Fruit fly (Drosophila melanogaster) whole organism, embryonic: ENCODE results near the gene Drs.

ENCODE experiments used
- CG10431 ChIP-seq: fragments of 200-800 bp; sonication (Bioruptor generic); optimal IDR thresholded peaks from 3 replicates; lab custom pipeline; 2018; ENCODE audit warnings: missing biosample characterization, mild to moderate bottlenecking, missing genetic modification characterization
- CG1233 ChIP-seq: fragments of 200-800 bp; sonication (Bioruptor generic); optimal IDR thresholded peaks from 4 replicates; lab custom pipeline; 2018; ENCODE audit warnings: missing biosample characterization, mild to moderate bottlenecking, missing genetic modification characterization
- CG12659 ChIP-seq: fragments of 200-800 bp; sonication (Bioruptor generic); optimal IDR thresholded peaks from 3 replicates; lab custom pipeline; 2017; ENCODE audit warnings: mild to moderate bottlenecking, missing biosample characterization, missing genetic modification reagents, missing genetic modification characterization
- CG12744 ChIP-seq: fragments of 200-800 bp; sonication (Bioruptor generic); optimal IDR thresholded peaks from 2 replicates; lab custom pipeline; 2016; ENCODE audit warnings: missing biosample characterization, missing genetic modification characterization
- CG12769 ChIP-seq: fragments of 200-800 bp; sonication (Bioruptor generic); optimal IDR thresholded peaks from 2 replicates; lab custom pipeline; 2019; ENCODE audit warnings: missing biosample characterization, mild to moderate bottlenecking, missing genetic modification characterization, moderate library complexity
- CG14014 ChIP-seq: fragments of 200-800 bp; sonication (Bioruptor generic); IDR thresholded peaks from 2 replicates; pipeline ENCODE4 v1.3.6; 2022; ENCODE audit warnings: missing biosample characterization, missing genetic modification characterization
- CG14441 ChIP-seq: fragments of 200-800 bp; sonication (Bioruptor generic); IDR thresholded peaks from 2 replicates; pipeline ENCODE4 v1.3.6; 2022; ENCODE audit warnings: missing biosample characterization, missing genetic modification characterization
- CG15011 ChIP-seq: fragments of 200-800 bp; sonication (Bioruptor generic); optimal IDR thresholded peaks from 3 replicates; lab custom pipeline; 2018; ENCODE audit warnings: missing biosample characterization, mild to moderate bottlenecking, missing genetic modification characterization
- CG1603 ChIP-seq: fragments of 200-800 bp; sonication (Bioruptor generic); optimal IDR thresholded peaks from 2 replicates; lab custom pipeline; 2019; ENCODE audit warnings: missing biosample characterization, mild to moderate bottlenecking, missing genetic modification characterization, moderate library complexity
- CG17385 ChIP-seq: fragments of 200-800 bp; sonication (Bioruptor generic); optimal IDR thresholded peaks from 3 replicates; lab custom pipeline; 2018; ENCODE audit warnings: missing biosample characterization, mild to moderate bottlenecking, missing genetic modification characterization
- CG18599 ChIP-seq: fragments of 200-800 bp; sonication (Bioruptor generic); optimal IDR thresholded peaks from 3 replicates; lab custom pipeline; 2017; ENCODE audit warnings: missing biosample characterization, missing genetic modification characterization, mild to moderate bottlenecking, moderate library complexity, missing genetic modification reagents
- CG2120 ChIP-seq: fragments of 200-800 bp; sonication (Bioruptor generic); optimal IDR thresholded peaks from 3 replicates; lab custom pipeline; 2016; ENCODE audit warnings: missing biosample characterization, missing genetic modification characterization
- CG2202 ChIP-seq: fragments of 200-800 bp; sonication (Bioruptor generic); optimal IDR thresholded peaks from 2 replicates; lab custom pipeline; 2018; ENCODE audit warnings: missing biosample characterization, mild to moderate bottlenecking, missing genetic modification characterization
- CG2678 ChIP-seq: fragments of 200-800 bp; sonication (Bioruptor generic); optimal IDR thresholded peaks from 3 replicates; lab custom pipeline; 2019; ENCODE audit warnings: missing biosample characterization, mild to moderate bottlenecking, missing genetic modification characterization, moderate library complexity
- CG31441 ChIP-seq: fragments of 200-800 bp; sonication (Bioruptor generic); IDR thresholded peaks from 2 replicates; pipeline ENCODE4 v1.3.6; 2022; ENCODE audit warnings: missing biosample characterization, missing genetic modification characterization
- CG32767 ChIP-seq: fragments of 200-800 bp; sonication (Bioruptor generic); IDR thresholded peaks from 2 replicates; pipeline ENCODE4 v1.3.6; 2022; ENCODE audit warnings: missing biosample characterization, missing genetic modification characterization
- CG3407 ChIP-seq: fragments of 200-800 bp; sonication (Bioruptor generic); optimal IDR thresholded peaks from 2 replicates; lab custom pipeline; 2018; ENCODE audit warnings: missing biosample characterization, mild to moderate bottlenecking, missing genetic modification characterization
- CG4360 ChIP-seq: fragments of 200-800 bp; sonication (Bioruptor generic); IDR thresholded peaks from 2 replicates; pipeline ENCODE4 v1.3.6; 2022; ENCODE audit warnings: missing biosample characterization, missing genetic modification characterization
- CG6765 ChIP-seq: fragments of 200-800 bp; sonication (Bioruptor generic); optimal IDR thresholded peaks from 3 replicates; lab custom pipeline; 2017; ENCODE audit warnings: missing biosample characterization, mild to moderate bottlenecking, missing genetic modification characterization
- CG6813 ChIP-seq: fragments of 200-800 bp; sonication (Bioruptor generic); optimal IDR thresholded peaks from 2 replicates; lab custom pipeline; 2017; ENCODE audit warnings: missing biosample characterization, missing genetic modification characterization, mild to moderate bottlenecking, moderate library complexity, missing genetic modification reagents
- CG8290 ChIP-seq, 3 experiments: fragments of 200-800 bp; sonication (Bioruptor generic); optimal IDR thresholded peaks; 2 replicates each; lab custom pipeline; 2016 to 2019; ENCODE audit warnings: missing biosample characterization in 3 of 3, missing genetic modification characterization in 3 of 3, mild to moderate bottlenecking in 2 of 3, moderate library complexity in 1 of 3
- CG9727 ChIP-seq: fragments of 200-800 bp; sonication (Bioruptor generic); optimal IDR thresholded peaks from 3 replicates; lab custom pipeline; 2017; ENCODE audit warnings: missing biosample characterization, mild to moderate bottlenecking, missing genetic modification characterization
- Fer1 ChIP-seq: fragments of 200-800 bp; sonication (Bioruptor generic); optimal IDR thresholded peaks from 2 replicates; lab custom pipeline; 2017; ENCODE audit warnings: missing biosample characterization, mild to moderate bottlenecking, missing genetic modification characterization
- H2.0 ChIP-seq: fragments of 200-800 bp; sonication (Bioruptor generic); IDR thresholded peaks from 2 replicates; pipeline ENCODE4 v1.3.6; 2022; ENCODE audit warnings: missing biosample characterization, missing genetic modification characterization
- HLH3B ChIP-seq: fragments of 200-800 bp; sonication (Bioruptor generic); IDR thresholded peaks from 2 replicates; pipeline ENCODE4 v1.3.6; 2022; ENCODE audit warnings: missing biosample characterization, missing genetic modification characterization
- Lpt ChIP-seq: fragments of >200 bp; optimal IDR thresholded peaks from 2 replicates; lab custom pipeline; 2018; ENCODE audit warnings: missing biosample characterization, missing genetic modification characterization
- Max ChIP-seq: fragments of 200-800 bp; sonication (Bioruptor generic); optimal IDR thresholded peaks from 2 replicates; lab custom pipeline; 2016; ENCODE audit warnings: missing biosample characterization, mild to moderate bottlenecking, missing genetic modification characterization
- NK7.1 ChIP-seq: fragments of 200-800 bp; sonication (Bioruptor generic); optimal IDR thresholded peaks from 3 replicates; lab custom pipeline; 2016; ENCODE audit warnings: missing biosample characterization, missing genetic modification characterization
- Optix ChIP-seq: fragments of 200-800 bp; sonication (Bioruptor generic); IDR thresholded peaks from 3 replicates; pipeline ENCODE4 v1.3.6; 2022; ENCODE audit warnings: missing biosample characterization, missing genetic modification characterization
- ap ChIP-seq: fragments of 200-800 bp; sonication (Bioruptor generic); IDR thresholded peaks from 2 replicates; pipeline ENCODE4 v1.3.6; 2022; ENCODE audit warnings: missing biosample characterization, missing genetic modification characterization
- ci ChIP-seq: fragments of 200-800 bp; sonication (Bioruptor generic); IDR thresholded peaks from 3 replicates; pipeline ENCODE4 v1.3.6; 2022; ENCODE audit warnings: missing biosample characterization, missing genetic modification characterization
- dmrt11E ChIP-seq: fragments of 200-800 bp; sonication (Bioruptor generic); optimal IDR thresholded peaks from 3 replicates; lab custom pipeline; 2018; ENCODE audit warnings: missing biosample characterization, mild to moderate bottlenecking, missing genetic modification characterization, moderate library complexity
- fd64A ChIP-seq: fragments of 200-800 bp; sonication (Bioruptor generic); optimal IDR thresholded peaks from 3 replicates; lab custom pipeline; 2018; ENCODE audit warnings: missing biosample characterization, mild to moderate bottlenecking, missing genetic modification characterization
- gsb-n ChIP-seq: fragments of 200-800 bp; sonication (Bioruptor generic); optimal IDR thresholded peaks from 3 replicates; lab custom pipeline; 2018; ENCODE audit warnings: missing biosample characterization, mild to moderate bottlenecking, missing genetic modification characterization
- jing ChIP-seq: fragments of 200-800 bp; sonication (Bioruptor generic); optimal IDR thresholded peaks from 2 replicates; lab custom pipeline; 2018; ENCODE audit warnings: missing biosample characterization, mild to moderate bottlenecking, missing genetic modification characterization
- ken ChIP-seq: fragments of 200-800 bp; sonication (Bioruptor generic); IDR thresholded peaks from 3 replicates; pipeline ENCODE4 v1.3.6; 2022; ENCODE audit warnings: missing biosample characterization, missing genetic modification characterization
- kni ChIP-seq: fragments of 200-800 bp; sonication (Bioruptor generic); optimal IDR thresholded peaks from 3 replicates; lab custom pipeline; 2017; ENCODE audit warnings: mild to moderate bottlenecking, missing biosample characterization, missing genetic modification reagents, missing genetic modification characterization
- onecut ChIP-seq: fragments of 200-800 bp; sonication (Bioruptor generic); IDR thresholded peaks from 2 replicates; pipeline ENCODE4 v1.3.6; 2022; ENCODE audit warnings: missing biosample characterization, missing genetic modification characterization
- org-1 ChIP-seq: fragments of 200-800 bp; sonication (Bioruptor generic); optimal IDR thresholded peaks from 2 replicates; lab custom pipeline; 2017; ENCODE audit warnings: missing biosample characterization, missing genetic modification characterization
- row ChIP-seq: fragments of 200-800 bp; sonication (Bioruptor generic); IDR thresholded peaks from 3 replicates; pipeline ENCODE4 v1.3.6; 2022; ENCODE audit warnings: missing biosample characterization, missing genetic modification characterization
- sc ChIP-seq, 3 experiments: fragments of >200 bp in 2 of 3; fragments of 200-800 bp in 1 of 3; sonication (Bioruptor generic) in 1 of 3; optimal IDR thresholded peaks; 2 replicates in 2 of 3; 3 replicates in 1 of 3; lab custom pipeline; 2017; ENCODE audit warnings: mild to moderate bottlenecking in 1 of 3, missing biosample characterization in 1 of 3, missing genetic modification characterization in 1 of 3, missing genetic modification reagents in 1 of 3
- sens ChIP-seq: fragments of 200-800 bp; sonication (Bioruptor generic); peaks from one replicate; lab custom pipeline; 2016; ENCODE audit warnings: missing biosample characterization, missing genetic modification characterization
- seq ChIP-seq: fragments of 200-800 bp; sonication (Bioruptor generic); IDR thresholded peaks from 2 replicates; pipeline ENCODE4 v1.3.6; 2022; ENCODE audit warnings: missing biosample characterization, missing genetic modification characterization
- shn ChIP-seq: fragments of 200-800 bp; sonication (Bioruptor generic); optimal IDR thresholded peaks from 3 replicates; lab custom pipeline; 2016; ENCODE audit warnings: missing biosample characterization, missing genetic modification characterization
- sisA ChIP-seq: fragments of 200-800 bp; sonication (Bioruptor generic); IDR thresholded peaks from 2 replicates; pipeline ENCODE4 v1.3.6; 2022; ENCODE audit warnings: missing biosample characterization, missing genetic modification characterization
- so ChIP-seq: fragments of 200-800 bp; sonication (Bioruptor generic); IDR thresholded peaks from 3 replicates; pipeline ENCODE4 v1.3.6; 2022; ENCODE audit warnings: missing biosample characterization, missing genetic modification characterization
- unpg ChIP-seq: fragments of 200-800 bp; sonication (Bioruptor generic); optimal IDR thresholded peaks from 3 replicates; lab custom pipeline; 2018; ENCODE audit warnings: missing biosample characterization, mild to moderate bottlenecking, missing genetic modification characterization, moderate library complexity
- vvl ChIP-seq: fragments of 200-800 bp; sonication (Bioruptor generic); IDR thresholded peaks from 2 replicates; pipeline ENCODE4 v1.3.6; 2022; ENCODE audit warnings: missing biosample characterization, missing genetic modification characterization
- z ChIP-seq: fragments of 200-800 bp; sonication (Bioruptor generic); IDR thresholded peaks from 3 replicates; pipeline ENCODE4 v1.3.6; 2022; ENCODE audit warnings: missing biosample characterization, missing genetic modification characterization

Drs gene

dm6 chr3L:3390525-3390924, 21.2 kb downstream of the Drs start:
- TF ChIP-seq shn: no peak
- TF ChIP-seq CG17385: peak; percentile 10
- TF ChIP-seq sisA (GFP tag; lab: Robert Waterston, UW): no peak
- peak; percentile 3 for TF ChIP-seq Fer1 (GFP tag; lab: Kevin White, UChicago)
- peak; percentile 38; the same call in 1 of the 2 replicates for TF ChIP-seq CG14441 (GFP tag; lab: Robert Waterston, UW)
- 0 out of 3 replicates have a peak, but pooled peaks have one; percentile 51 for TF ChIP-seq ci (GFP tag; lab: Robert Waterston, UW)
- peak; percentile 19 for TF ChIP-seq CG2202 (tag; lab: Kevin White, UChicago)
- peak; percentile 13 for TF ChIP-seq CG12659 (GFP tag; lab: Kevin White, UChicago)
- TF ChIP-seq CG14014: peak; percentile 19; the same call in 1 of the 2 replicates
- no peak for TF ChIP-seq H2.0
- TF ChIP-seq CG3407 (GFP tag; lab: Kevin White, UChicago): peak; percentile 10
- no peak for TF ChIP-seq sc (optimal IDR thresholded peaks at IDR 0.05; lab: Kevin White, UChicago)
- TF ChIP-seq sc (GFP tag; optimal IDR thresholded peaks at IDR 0.05; lab: Kevin White, UChicago): no peak
- TF ChIP-seq row: no peak; the same call in 2 of the 3 replicates
- peak; percentile 57 for TF ChIP-seq kni
- TF ChIP-seq ken (GFP tag; lab: Robert Waterston, UW): 0 out of 3 replicates have a peak, but pooled peaks have one; percentile 38
- no peak for TF ChIP-seq onecut (GFP tag; lab: Robert Waterston, UW)
- 0 out of 2 replicates have a peak, but pooled peaks have one; percentile 35 for TF ChIP-seq seq (GFP tag; lab: Robert Waterston, UW)
- TF ChIP-seq unpg: peak; percentile 1
- TF ChIP-seq Optix (GFP tag; lab: Robert Waterston, UW): 0 out of 3 replicates have a peak, but pooled peaks have one; percentile 24
- TF ChIP-seq NK7.1 (GFP tag; lab: Kevin White, UChicago): no peak
- peak; percentile 22 for TF ChIP-seq CG15011
- TF ChIP-seq sens (GFP tag; lab: Kevin White, UChicago): peak; percentile 79
- TF ChIP-seq CG18599 (GFP tag; lab: Kevin White, UChicago): peak; percentile 7
- TF ChIP-seq Max (GFP tag; lab: Kevin White, UChicago): no peak
- TF ChIP-seq CG6765: peak; percentile 39
- TF ChIP-seq org-1 (GFP tag; lab: Kevin White, UChicago): peak; percentile 45
- TF ChIP-seq CG2678 (tag; lab: Kevin White, UChicago): peak; percentile 26
- 0 out of 2 replicates have a peak, but pooled peaks have one; percentile 10 for TF ChIP-seq CG4360 (GFP tag; lab: Robert Waterston, UW)
- TF ChIP-seq HLH3B: peak; percentile 27; the same call in 1 of the 2 replicates
- peak; percentile 6 for TF ChIP-seq CG2120 (GFP tag; lab: Kevin White, UChicago)
- TF ChIP-seq CG6813 (GFP tag; lab: Kevin White, UChicago): peak; percentile 60
- 0 out of 2 replicates have a peak, but pooled peaks have one; percentile 7 for TF ChIP-seq vvl (GFP tag; lab: Robert Waterston, UW)
- TF ChIP-seq jing (GFP tag; lab: Kevin White, UChicago): no peak
- no peak for TF ChIP-seq CG12744 (GFP tag; lab: Kevin White, UChicago)
- 0 out of 3 replicates have a peak, but pooled peaks have one; percentile 19 for TF ChIP-seq z
- peak; percentile 42 for TF ChIP-seq CG1233 (GFP tag; lab: Kevin White, UChicago)
- TF ChIP-seq CG10431 (GFP tag; lab: Kevin White, UChicago): peak; percentile 33
- TF ChIP-seq gsb-n (tag; lab: Kevin White, UChicago): peak; percentile 10
- TF ChIP-seq CG1603 (tag; lab: Kevin White, UChicago): peak; percentile 49
- TF ChIP-seq CG9727: peak; percentile 23
- no peak for TF ChIP-seq Lpt (GFP tag; lab: Kevin White, UChicago)
- TF ChIP-seq CG32767 (GFP tag; lab: Robert Waterston, UW): peak; percentile 40; the same call in 1 of the 2 replicates
- no peak for TF ChIP-seq CG8290 (GFP tag; optimal IDR thresholded peaks at IDR 0.05; lab: Kevin White, UChicago)
- peak in 1 of 2 experiments; percentile 44 for TF ChIP-seq CG8290 (tag; optimal IDR thresholded peaks at IDR 0.05; lab: Kevin White, UChicago)
- peak; percentile 31 for TF ChIP-seq CG12769 (tag; lab: Kevin White, UChicago)
- peak; percentile 31; the same call in 1 of the 3 replicates for TF ChIP-seq so (GFP tag; lab: Robert Waterston, UW)
- peak; percentile 42 for TF ChIP-seq dmrt11E (tag; lab: Kevin White, UChicago)
- TF ChIP-seq CG31441 (GFP tag; lab: Robert Waterston, UW): no peak
- TF ChIP-seq ap (GFP tag; lab: Robert Waterston, UW): no peak
- peak; percentile 23 for TF ChIP-seq fd64A (GFP tag; lab: Kevin White, UChicago)
